Worm (Caenorhabditis elegans): ENCODE data around the gene F20D1.3.

DNA sequence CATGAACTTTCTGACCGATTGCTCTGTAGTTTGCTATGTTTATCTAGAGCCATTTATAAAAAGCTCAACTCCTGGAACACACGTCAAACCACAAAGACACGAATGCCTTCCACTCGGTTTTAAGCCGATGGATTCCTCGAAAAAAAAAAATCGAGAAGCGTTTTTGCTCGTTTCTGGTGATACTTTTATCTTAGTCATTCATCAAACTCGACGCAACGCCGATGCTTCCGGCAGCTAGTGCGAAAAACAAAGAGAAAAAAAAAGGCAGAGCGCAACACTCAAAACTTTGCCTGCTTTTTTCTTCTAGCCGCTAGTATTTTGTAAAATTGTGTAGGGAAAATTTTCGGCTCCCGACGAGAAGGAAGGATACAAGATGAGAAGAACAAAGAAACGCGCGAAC lies 51.6 kb downstream of the F20D1.3 start:
- TF ChIP-seq T22C8.4 (GFP tag; IDR thresholded peaks at IDR 0.05) (no peak), tab-1 (GFP tag; IDR thresholded peaks at IDR 0.05) (no peak), cog-1 (tag; optimal IDR thresholded peaks at IDR 0.05) (no peak), ref-1 (GFP tag; conservative IDR thresholded peaks at IDR 0.05) (no peak), flt-1 (GFP tag; IDR thresholded peaks at IDR 0.05) (no peak), klf-2 (GFP tag; conservative IDR thresholded peaks at IDR 0.05) (no peak)
